Worm (Caenorhabditis elegans) whole organism, L4 larva: Measurements from ENCODE around the gene C43H6.12.

Experiments
- D1046.2 ChIP-seq: fragments of 200-800 bp; sonication (Bioruptor generic); IDR thresholded peaks from 2 replicates; pipeline ENCODE4 v1.3.6; 2022; ENCODE audit warnings: missing genetic modification characterization, missing compliant biosample characterization
- F10B5.3 ChIP-seq: sonication (generic microtip); optimal IDR thresholded peaks from 2 replicates; lab custom pipeline; 2016; ENCODE audit warnings: mild to moderate bottlenecking, missing genetic modification characterization, missing compliant biosample characterization
- F44E2.7 ChIP-seq: fragments of 200-800 bp; sonication (Bioruptor generic); IDR thresholded peaks from 2 replicates; pipeline ENCODE4 v2.1.2; 2022; ENCODE audit warnings: missing genetic modification characterization, missing compliant biosample characterization
- T20F7.1 ChIP-seq: fragments of 200-800 bp; sonication (Bioruptor generic); optimal IDR thresholded peaks from 2 replicates; lab custom pipeline; 2018; ENCODE audit warnings: mild to moderate bottlenecking, missing genetic modification characterization, missing compliant biosample characterization
- Y75B8A.6 ChIP-seq: fragments of 200-800 bp; sonication (Bioruptor generic); IDR thresholded peaks from 2 replicates; pipeline ENCODE4 v1.3.6; 2022; ENCODE audit warnings: missing genetic modification reagents, missing genetic modification characterization, missing compliant biosample characterization
- ama-1 ChIP-seq: fragments of 150-350 bp; optimal IDR thresholded peaks from 2 replicates; lab custom pipeline; 2014; ENCODE audit warnings: inconsistent platforms, mixed read lengths
- attf-4 ChIP-seq: sonication (generic microtip); optimal IDR thresholded peaks from 3 replicates; lab custom pipeline; 2017; ENCODE audit warnings: missing biosample characterization, missing genetic modification characterization
- ceh-32 ChIP-seq: sonication (generic microtip); optimal IDR thresholded peaks from 2 replicates; lab custom pipeline; 2016; ENCODE audit warnings: mild to moderate bottlenecking, missing genetic modification characterization, missing compliant biosample characterization; ENCODE audit not compliant: poor library complexity
- ceh-44 ChIP-seq: fragments of 200-800 bp; sonication (Bioruptor generic); IDR thresholded peaks from 2 replicates; pipeline ENCODE4 v1.3.6; 2022; ENCODE audit warnings: missing genetic modification reagents, missing genetic modification characterization, missing compliant biosample characterization
- daf-16 ChIP-seq, 3 experiments: sonication (generic microtip); optimal IDR thresholded peaks; 2 replicates each; lab custom pipeline; 2016 to 2017; ENCODE audit warnings: missing genetic modification characterization in 3 of 3, missing genetic modification reagents in 3 of 3, mild to moderate bottlenecking in 2 of 3, missing compliant biosample characterization in 2 of 3, missing biosample characterization in 1 of 3, moderate library complexity in 1 of 3
- daf-19 ChIP-seq: fragments of 200-800 bp; sonication (Bioruptor generic); conservative IDR thresholded peaks from 2 replicates; pipeline ENCODE4 v1.3.6; 2022; ENCODE audit warnings: missing genetic modification characterization, missing compliant biosample characterization
- dpl-1 ChIP-seq: fragments of 150-350 bp; optimal IDR thresholded peaks from 2 replicates; lab custom pipeline; 2014; ENCODE audit warnings: missing biosample characterization, missing genetic modification reagents, missing genetic modification characterization
- duxl-1 ChIP-seq: sonication (generic microtip); optimal IDR thresholded peaks from 2 replicates; lab custom pipeline; 2016; ENCODE audit warnings: mild to moderate bottlenecking, missing genetic modification characterization, moderate library complexity, missing compliant biosample characterization; ENCODE audit not compliant: poor library complexity
- egl-27 ChIP-seq: sonication (generic microtip); optimal IDR thresholded peaks from 3 replicates; lab custom pipeline; 2017; ENCODE audit warnings: missing biosample characterization, missing genetic modification reagents, missing genetic modification characterization
- hif-1 ChIP-seq, 2 experiments: sonication (generic microtip); optimal IDR thresholded peaks; 2 replicates each; lab custom pipeline; 2016 to 2017; ENCODE audit warnings: missing compliant biosample characterization in 2 of 2, missing genetic modification characterization in 2 of 2, missing genetic modification reagents in 2 of 2, missing genotype in 2 of 2, mild to moderate bottlenecking in 1 of 2
- hlh-30 ChIP-seq: sonication (generic microtip); optimal IDR thresholded peaks from 2 replicates; lab custom pipeline; 2017; ENCODE audit warnings: antibody characterized with exemption, mild to moderate bottlenecking, missing genetic modification characterization, missing compliant biosample characterization; ENCODE audit not compliant: insufficient read depth
- jun-1 ChIP-seq: fragments of 150-350 bp; optimal IDR thresholded peaks from 2 replicates; lab custom pipeline; 2014; ENCODE audit warnings: missing biosample characterization, missing genetic modification reagents, missing genetic modification characterization
- lim-7 ChIP-seq: fragments of 200-800 bp; sonication (Bioruptor generic); IDR thresholded peaks from 2 replicates; pipeline ENCODE4 v1.3.6; 2022; ENCODE audit warnings: missing genetic modification characterization, missing compliant biosample characterization
- lin-1 ChIP-seq: fragments of 200-800 bp; sonication (Bioruptor generic); IDR thresholded peaks from 2 replicates; pipeline ENCODE4 v1.3.6; 2022; ENCODE audit warnings: missing genetic modification reagents, missing genetic modification characterization, missing compliant biosample characterization
- lin-15B ChIP-seq: fragments of 150-350 bp; sonication (generic microtip); optimal IDR thresholded peaks from 3 replicates; lab custom pipeline; 2014; ENCODE audit warnings: missing biosample characterization, missing genetic modification characterization
- lin-39 ChIP-seq: fragments of 150-350 bp; optimal IDR thresholded peaks from 2 replicates; lab custom pipeline; 2014; ENCODE audit warnings: missing biosample characterization, missing genetic modification reagents, missing genetic modification characterization
- lir-3 ChIP-seq: sonication (generic microtip); optimal IDR thresholded peaks from 2 replicates; lab custom pipeline; 2016; ENCODE audit warnings: mild to moderate bottlenecking, missing genetic modification characterization, missing compliant biosample characterization
- lsy-2 ChIP-seq, 2 experiments: fragments of 150-350 bp in 1 of 2; sonication (generic microtip) in 1 of 2; optimal IDR thresholded peaks; 2 replicates each; lab custom pipeline; 2014 to 2017; ENCODE audit warnings: missing biosample characterization in 2 of 2, missing genetic modification characterization in 2 of 2
- nhr-10 ChIP-seq: fragments of 150-350 bp; optimal IDR thresholded peaks from 2 replicates; lab custom pipeline; 2014; ENCODE audit warnings: missing biosample characterization, missing genetic modification characterization
- nhr-102 ChIP-seq: sonication (generic microtip); optimal IDR thresholded peaks from 2 replicates; lab custom pipeline; 2016; ENCODE audit warnings: mild to moderate bottlenecking, missing genetic modification characterization, moderate library complexity, missing compliant biosample characterization
- nhr-25 ChIP-seq: sonication (generic microtip); optimal IDR thresholded peaks from 2 replicates; lab custom pipeline; 2017; ENCODE audit warnings: missing genetic modification characterization, mild to moderate bottlenecking, missing compliant biosample characterization, antibody characterized with exemption, moderate library complexity, borderline replicate concordance; ENCODE audit not compliant: insufficient read depth
- nhr-28 ChIP-seq: fragments of 150-350 bp; optimal IDR thresholded peaks from 2 replicates; lab custom pipeline; 2014; ENCODE audit warnings: missing biosample characterization, missing genetic modification characterization
- nhr-41 ChIP-seq: fragments of 200-800 bp; sonication (Bioruptor generic); IDR thresholded peaks from 2 replicates; pipeline ENCODE4 v1.3.6; 2022; ENCODE audit warnings: missing genetic modification reagents, missing genetic modification characterization, missing compliant biosample characterization
- nhr-42 ChIP-seq: fragments of 200-800 bp; sonication (Bioruptor generic); IDR thresholded peaks from 2 replicates; pipeline ENCODE4 v1.3.6; 2022; ENCODE audit warnings: missing genetic modification characterization, missing compliant biosample characterization
- nhr-48 ChIP-seq: sonication (generic microtip); optimal IDR thresholded peaks from 2 replicates; lab custom pipeline; 2016; ENCODE audit warnings: mild to moderate bottlenecking, missing genetic modification characterization, missing compliant biosample characterization
- nhr-6 ChIP-seq: fragments of 150-350 bp; optimal IDR thresholded peaks from 2 replicates; lab custom pipeline; 2014; ENCODE audit warnings: missing biosample characterization, missing genetic modification characterization
- pha-4 ChIP-seq, 2 experiments: fragments of 150-350 bp in 1 of 2; fragments of 200-800 bp in 1 of 2; sonication (Bioruptor generic) in 1 of 2; IDR thresholded peaks in 1 of 2; optimal IDR thresholded peaks in 1 of 2; 2 replicates each; pipeline versions ENCODE4 v1.3.6 to Lab custom; 2014 to 2022; ENCODE audit warnings: missing genetic modification characterization in 2 of 2, missing genetic modification reagents in 2 of 2, missing biosample characterization in 1 of 2, missing compliant biosample characterization in 1 of 2
- php-3 ChIP-seq: fragments of 200-800 bp; sonication (Bioruptor generic); IDR thresholded peaks from 2 replicates; pipeline ENCODE4 v1.3.6; 2022; ENCODE audit warnings: missing genetic modification reagents, missing genetic modification characterization, missing compliant biosample characterization
- rbr-2 ChIP-seq: sonication (generic microtip); optimal IDR thresholded peaks from 2 replicates; lab custom pipeline; 2016; ENCODE audit warnings: missing genotype, missing genetic modification characterization, missing compliant biosample characterization
- saeg-2 ChIP-seq: fragments of 200-800 bp; sonication (Bioruptor generic); IDR thresholded peaks from 2 replicates; pipeline ENCODE4 v1.3.6; 2022; ENCODE audit warnings: missing genetic modification reagents, missing genetic modification characterization, missing compliant biosample characterization
- snpc-4 ChIP-seq: fragments of 150-350 bp; optimal IDR thresholded peaks from 2 replicates; lab custom pipeline; 2014; ENCODE audit warnings: missing biosample characterization, missing genetic modification characterization
- spr-1 ChIP-seq: sonication (generic microtip); optimal IDR thresholded peaks from 2 replicates; lab custom pipeline; 2016; ENCODE audit warnings: mild to moderate bottlenecking, missing genetic modification characterization, missing compliant biosample characterization
- unc-39 ChIP-seq: sonication (generic microtip); optimal IDR thresholded peaks from 2 replicates; lab custom pipeline; 2017; ENCODE audit warnings: missing biosample characterization, missing genetic modification characterization
- zfp-2 ChIP-seq: sonication (generic microtip); optimal IDR thresholded peaks from 2 replicates; lab custom pipeline; 2016; ENCODE audit warnings: mild to moderate bottlenecking, missing genetic modification characterization, missing compliant biosample characterization
- zfp-3 ChIP-seq: fragments of 200-800 bp; sonication (Bioruptor generic); conservative IDR thresholded peaks from 2 replicates; pipeline ENCODE4 v1.3.6; 2022; ENCODE audit warnings: missing genetic modification reagents, missing genetic modification characterization, missing compliant biosample characterization
- zip-11 ChIP-seq: fragments of 200-800 bp; sonication (Bioruptor generic); IDR thresholded peaks from 2 replicates; pipeline ENCODE4 v1.3.6; 2022; ENCODE audit warnings: missing genetic modification characterization, missing compliant biosample characterization
- zip-2 ChIP-seq: fragments of 150-350 bp; optimal IDR thresholded peaks from 2 replicates; lab custom pipeline; 2014; ENCODE audit warnings: missing biosample characterization, missing genetic modification characterization

Gene C43H6.12

ce11 chrX:2410978-2411377, 1.6 kb downstream of the C43H6.12 start (continued):
- TF ChIP-seq jun-1 (no peak), unc-39 (tag; lab: Kevin White, UChicago) (no peak), F10B5.3 (tag; lab: Kevin White, UChicago) (no peak), zfp-3 (GFP tag; lab: Robert Waterston, UW) (no peak), attf-4 (tag; lab: Kevin White, UChicago) (no peak), Y75B8A.6 (GFP tag; lab: Robert Waterston, UW) (no peak), saeg-2 (GFP tag; lab: Robert Waterston, UW) (no peak), hif-1 (tag; optimal IDR thresholded peaks at IDR 0.05; lab: Kevin White, UChicago) (no peak), ama-1 (lab: Kevin White, UChicago) (no peak), zfp-2 (tag; lab: Kevin White, UChicago) (no peak), ceh-44 (GFP tag; lab: Robert Waterston, UW) (no peak), hlh-30 (tag; lab: Kevin White, UChicago) (no peak), dpl-1 (GFP tag; lab: Kevin White, UChicago) (no peak), spr-1 (no peak), nhr-28 (tag; lab: Kevin White, UChicago) (peak; percentile 38), nhr-10 (no peak), nhr-41 (no peak), zip-11 (GFP tag; lab: Robert Waterston, UW) (no peak), T20F7.1 (GFP tag; lab: Kevin White, UChicago) (no peak), daf-16 (GFP tag; optimal IDR thresholded peaks at IDR 0.05; lab: Kevin White, UChicago) (no peak), daf-16 (tag; optimal IDR thresholded peaks at IDR 0.05; lab: Kevin White, UChicago) (peak; percentile 49), php-3 (GFP tag; lab: Robert Waterston, UW) (peak; percentile 53; the same call in 1 of the 2 replicates), pha-4 (GFP tag; IDR thresholded peaks at IDR 0.05; lab: Robert Waterston, UW) (no peak), pha-4 (tag; optimal IDR thresholded peaks at IDR 0.05; lab: Kevin White, UChicago) (no peak)

ce11 chrX:2413277-2413676, 3.9 kb downstream of the C43H6.12 start, which contains the start of gene hlh-15:
TSS of gene hlh-15 (minus strand) at chrX:2413377.
- TF ChIP-seq nhr-102 (tag; lab: Kevin White, UChicago) (no peak), F10B5.3 (tag; lab: Kevin White, UChicago) (no peak), nhr-6 (no peak), nhr-10 (no peak), lim-7 (GFP tag; lab: Robert Waterston, UW) (no peak), daf-19 (no peak), jun-1 (no peak), dpl-1 (GFP tag; lab: Kevin White, UChicago) (no peak), duxl-1 (tag; lab: Kevin White, UChicago) (no peak), snpc-4 (tag; lab: Kevin White, UChicago) (no peak), lin-39 (tag; lab: Kevin White, UChicago) (no peak), zip-11 (GFP tag; lab: Robert Waterston, UW) (no peak), lsy-2 (tag; optimal IDR thresholded peaks at IDR 0.05; lab: Kevin White, UChicago) (no peak), egl-27 (tag; lab: Kevin White, UChicago) (no peak), nhr-42 (no peak), lir-3 (tag; lab: Kevin White, UChicago) (no peak), zip-2 (tag; lab: Kevin White, UChicago) (no peak), F44E2.7 (no peak), saeg-2 (GFP tag; lab: Robert Waterston, UW) (no peak)

ce11 chrX:2419777-2420176, 10.4 kb downstream of the C43H6.12 start, which contains the start of gene glr-7:
TSS of gene glr-7 (minus strand) at chrX:2419877.
- TF ChIP-seq lin-15B (no peak), lin-1 (GFP tag; lab: Robert Waterston, UW) (no peak), lir-3 (tag; lab: Kevin White, UChicago) (no peak), nhr-48 (no peak), ceh-32 (tag; lab: Kevin White, UChicago) (no peak), rbr-2 (tag; lab: Kevin White, UChicago) (no peak), D1046.2 (GFP tag; lab: Robert Waterston, UW) (no peak), nhr-25 (tag; lab: Kevin White, UChicago) (no peak)
